Fruit fly (Drosophila melanogaster) whole organism, adult: ENCODE data around the gene CG2691.

Experiments used
- CG14711 ChIP-seq: fragments of 200-800 bp; sonication (Bioruptor generic); optimal IDR thresholded peaks from 2 replicates; lab custom pipeline; 2018; ENCODE audit warnings: missing biosample characterization, mild to moderate bottlenecking, missing genetic modification characterization, moderate library complexity
- CG33017 ChIP-seq: fragments of 200-800 bp; sonication (Bioruptor generic); optimal IDR thresholded peaks from 2 replicates; lab custom pipeline; 2018; ENCODE audit warnings: missing biosample characterization, mild to moderate bottlenecking, missing genetic modification characterization, moderate library complexity
- CG7045 ChIP-seq: fragments of 200-800 bp; sonication (Bioruptor generic); optimal IDR thresholded peaks from 2 replicates; lab custom pipeline; 2017; ENCODE audit warnings: missing biosample characterization, mild to moderate bottlenecking, missing genetic modification characterization
- CG7101 ChIP-seq: fragments of 200-800 bp; sonication (Bioruptor generic); optimal IDR thresholded peaks from 2 replicates; lab custom pipeline; 2018; ENCODE audit warnings: missing biosample characterization, mild to moderate bottlenecking, missing genetic modification characterization, moderate library complexity
- Clk ChIP-seq: fragments of 200-800 bp; sonication (Bioruptor generic); optimal IDR thresholded peaks from 2 replicates; lab custom pipeline; 2017; ENCODE audit warnings: missing biosample characterization, missing genetic modification characterization
- Mnt ChIP-seq: fragments of 200-800 bp; sonication (Bioruptor generic); optimal IDR thresholded peaks from 2 replicates; lab custom pipeline; 2016; ENCODE audit warnings: missing biosample characterization, mild to moderate bottlenecking, missing genetic modification characterization
- bab1 ChIP-seq: fragments of 200-800 bp; sonication (Bioruptor generic); optimal IDR thresholded peaks from 3 replicates; lab custom pipeline; 2019; ENCODE audit warnings: missing biosample characterization, mild to moderate bottlenecking, missing genetic modification characterization, moderate library complexity
- cic ChIP-seq: fragments of 200-800 bp; sonication (Bioruptor generic); optimal IDR thresholded peaks from 2 replicates; lab custom pipeline; 2017; ENCODE audit warnings: missing biosample characterization, mild to moderate bottlenecking, missing genetic modification characterization, moderate library complexity
- cnc ChIP-seq, 2 experiments: fragments of >200 bp; optimal IDR thresholded peaks; 2 replicates each; lab custom pipeline; 2017
- kay ChIP-seq: fragments of 200-800 bp; sonication (Bioruptor generic); peaks from one replicate; lab custom pipeline; 2016; ENCODE audit warnings: missing biosample characterization, missing genetic modification characterization, borderline replicate concordance
- ovo ChIP-seq: fragments of 200-800 bp; sonication (Bioruptor generic); optimal IDR thresholded peaks from 2 replicates; lab custom pipeline; 2016; ENCODE audit warnings: missing biosample characterization, missing genetic modification characterization
- pad ChIP-seq: fragments of 200-800 bp; sonication (Bioruptor generic); optimal IDR thresholded peaks from 3 replicates; lab custom pipeline; 2017; ENCODE audit warnings: missing biosample characterization, missing genetic modification characterization, mild to moderate bottlenecking, moderate library complexity, missing genetic modification reagents
- tj ChIP-seq: fragments of 200-800 bp; sonication (Bioruptor generic); optimal IDR thresholded peaks from 3 replicates; lab custom pipeline; 2017; ENCODE audit warnings: missing biosample characterization, mild to moderate bottlenecking, missing genetic modification characterization, moderate library complexity
- toe ChIP-seq: fragments of 200-800 bp; sonication (Bioruptor generic); optimal IDR thresholded peaks from 2 replicates; lab custom pipeline; 2016; ENCODE audit warnings: missing biosample characterization, missing genetic modification characterization

dm6 chrX:13639998-13640691 is 15.9 kb upstream of the CG2691 start:
- peak; percentile 84 for TF ChIP-seq toe
- TF ChIP-seq kay (GFP tag; lab: Kevin White, UChicago) = peak; percentile 85
- TF ChIP-seq ovo (GFP tag; lab: Kevin White, UChicago) = peak; percentile 77
- TF ChIP-seq CG33017 (tag; lab: Kevin White, UChicago) = peak; percentile 93
- TF ChIP-seq pad (GFP tag; lab: Kevin White, UChicago) = peak; percentile 89
- peak; percentile 88 for TF ChIP-seq CG7045 (GFP tag; lab: Kevin White, UChicago)
- peak; percentile 91 for TF ChIP-seq tj (GFP tag; lab: Kevin White, UChicago)
- TF ChIP-seq cnc (optimal IDR thresholded peaks at IDR 0.05; lab: Kevin White, UChicago) = no peak
- peak; percentile 90 for TF ChIP-seq cic (GFP tag; lab: Kevin White, UChicago)
- TF ChIP-seq Clk (GFP tag; lab: Kevin White, UChicago) = peak; percentile 80
- peak; percentile 97 for TF ChIP-seq bab1
- peak; percentile 95 for TF ChIP-seq Mnt (GFP tag; lab: Kevin White, UChicago)
- peak; percentile 98 for TF ChIP-seq CG7101 (tag; lab: Kevin White, UChicago)
- peak; percentile 95 for TF ChIP-seq CG14711
